Worm (Caenorhabditis elegans): ENCODE data around the gene F56B3.11.

DNA sequence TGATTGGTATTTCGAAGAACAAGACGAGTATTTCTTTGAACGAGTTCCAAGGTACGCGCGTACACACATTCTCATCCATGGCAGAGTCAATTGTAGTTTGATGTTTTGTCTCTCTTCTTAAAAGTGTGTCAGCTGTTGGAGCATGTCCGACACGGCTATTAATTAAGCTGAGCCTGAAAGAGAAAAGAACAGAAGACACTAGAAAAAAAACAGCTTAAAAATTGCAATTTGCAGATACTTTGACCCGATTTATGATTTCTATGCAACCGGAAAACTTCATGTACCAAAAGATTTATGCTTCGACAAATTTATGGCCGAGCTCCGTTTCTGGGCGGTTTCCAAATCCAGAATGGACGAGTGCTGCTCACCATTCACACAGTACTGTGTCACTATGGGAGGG is 46.8 kb downstream of the F56B3.11 start:
- TF ChIP-seq ztf-4 (tag; optimal IDR thresholded peaks at IDR 0.05) (no peak), nhr-23 (tag; optimal IDR thresholded peaks at IDR 0.05) (no peak), nhr-77 (tag; optimal IDR thresholded peaks at IDR 0.05) (no peak), unc-62 (GFP tag; optimal IDR thresholded peaks at IDR 0.05) (no peak), ceh-82 (tag; optimal IDR thresholded peaks at IDR 0.05) (no peak), nhr-25 (tag; optimal IDR thresholded peaks at IDR 0.05) (no peak)

All from whole organism, L3 larva.